Fruit fly (Drosophila melanogaster) whole organism: ENCODE measurements around the gene Exn.

Source experiments
- CG8478 ChIP-seq: fragments of >200 bp; optimal IDR thresholded peaks from 2 replicates; lab custom pipeline; 2018; ENCODE audit warnings: inconsistent platforms
- Dll ChIP-seq: fragments of >200 bp; optimal IDR thresholded peaks from 2 replicates; lab custom pipeline; 2017
- EcR ChIP-seq, 2 experiments: fragments of >200 bp; optimal IDR thresholded peaks; 2 replicates each; lab custom pipeline; 2017; ENCODE audit warnings: missing biosample characterization in 2 of 2, missing genetic modification characterization in 2 of 2, missing genetic modification reagents in 2 of 2
- pan ChIP-seq: fragments of >200 bp; optimal IDR thresholded peaks from 2 replicates; lab custom pipeline; 2017
- psq ChIP-seq: fragments of >200 bp; optimal IDR thresholded peaks from 2 replicates; lab custom pipeline; 2017
- usp ChIP-seq: fragments of >200 bp; optimal IDR thresholded peaks from 2 replicates; lab custom pipeline; 2017; ENCODE audit warnings: missing biosample characterization, missing genetic modification characterization, mixed read lengths

- TF ChIP-seq usp (no peak), pan (lab: Kevin White, UChicago) (no peak), CG8478 (no peak), psq (lab: Kevin White, UChicago) (no peak), Dll (lab: Kevin White, UChicago) (peak; percentile 21), EcR (GFP tag; optimal IDR thresholded peaks at IDR 0.05; lab: Kevin White, UChicago) (no peak)
These were observed 16.5 kb downstream of the Exn start for dm6 chr3L:16986062-16987013.
